Worm (Caenorhabditis elegans) whole organism, mixed stage, embryonic: ENCODE results near the gene srw-140.

Source experiments
- M03D4.4 ChIP-seq: sonication (generic microtip); optimal IDR thresholded peaks from 2 replicates; lab custom pipeline; 2017; ENCODE audit warnings: mild to moderate bottlenecking, missing genetic modification characterization, missing compliant biosample characterization
- bed-3 ChIP-seq: fragments of 200-800 bp; sonication (Bioruptor generic); optimal IDR thresholded peaks from 3 replicates; lab custom pipeline; 2018; ENCODE audit warnings: mild to moderate bottlenecking, missing genetic modification characterization, moderate library complexity, missing compliant biosample characterization
- ceh-39 ChIP-seq: fragments of 150-350 bp; optimal IDR thresholded peaks from 2 replicates; lab custom pipeline; 2014; ENCODE audit warnings: missing biosample characterization, missing genetic modification characterization
- ceh-43 ChIP-seq: fragments of 200-800 bp; sonication (Bioruptor generic); optimal IDR thresholded peaks from 2 replicates; lab custom pipeline; 2018; ENCODE audit warnings: mild to moderate bottlenecking, missing genetic modification characterization, moderate library complexity, missing compliant biosample characterization
- ces-1 ChIP-seq: fragments of 150-350 bp; optimal IDR thresholded peaks from 2 replicates; lab custom pipeline; 2014; ENCODE audit warnings: missing biosample characterization, missing genetic modification reagents, missing genetic modification characterization
- cnd-1 ChIP-seq: fragments of 200-800 bp; sonication (Bioruptor generic); optimal IDR thresholded peaks from 2 replicates; lab custom pipeline; 2018; ENCODE audit warnings: mild to moderate bottlenecking, missing genetic modification characterization, missing compliant biosample characterization
- drap-1 ChIP-seq: fragments of 200-800 bp; sonication (Bioruptor generic); optimal IDR thresholded peaks from 3 replicates; lab custom pipeline; 2018; ENCODE audit warnings: mild to moderate bottlenecking, missing genetic modification characterization, missing compliant biosample characterization
- elt-1 ChIP-seq: sonication (generic microtip); optimal IDR thresholded peaks from 2 replicates; lab custom pipeline; 2017; ENCODE audit warnings: missing genetic modification characterization, mild to moderate bottlenecking, missing compliant biosample characterization, antibody characterized with exemption, moderate library complexity, borderline replicate concordance; ENCODE audit not compliant: insufficient read depth
- elt-3 ChIP-seq: fragments of 150-350 bp; optimal IDR thresholded peaks from 2 replicates; lab custom pipeline; 2014; ENCODE audit warnings: missing biosample characterization, missing genetic modification characterization
- ham-2 ChIP-seq: fragments of 200-800 bp; sonication (Bioruptor generic); optimal IDR thresholded peaks from 2 replicates; lab custom pipeline; 2018; ENCODE audit warnings: mild to moderate bottlenecking, missing genetic modification characterization, missing compliant biosample characterization
- hlh-1 ChIP-seq: fragments of 150-350 bp; optimal IDR thresholded peaks from 2 replicates; lab custom pipeline; 2014; ENCODE audit warnings: missing biosample characterization, missing genetic modification reagents, missing genetic modification characterization
- lsy-2 ChIP-seq: fragments of 150-350 bp; optimal IDR thresholded peaks from 2 replicates; lab custom pipeline; 2014; ENCODE audit warnings: missing biosample characterization, missing genetic modification characterization
- mab-5 ChIP-seq: fragments of 150-350 bp; optimal IDR thresholded peaks from 2 replicates; lab custom pipeline; 2014; ENCODE audit warnings: missing biosample characterization, missing genetic modification characterization
- mep-1 ChIP-seq: fragments of 150-350 bp; optimal IDR thresholded peaks from 2 replicates; lab custom pipeline; 2017; ENCODE audit warnings: missing biosample characterization, missing genetic modification reagents, missing genetic modification characterization, inconsistent platforms
- mls-2 ChIP-seq: sonication (generic microtip); optimal IDR thresholded peaks from 2 replicates; lab custom pipeline; 2016; ENCODE audit warnings: mild to moderate bottlenecking, missing genetic modification characterization, moderate library complexity, missing compliant biosample characterization
- nhr-12 ChIP-seq: fragments of 150-350 bp; optimal IDR thresholded peaks from 2 replicates; lab custom pipeline; 2014; ENCODE audit warnings: missing biosample characterization, missing genetic modification characterization
- nhr-2 ChIP-seq: fragments of 150-350 bp; optimal IDR thresholded peaks from 2 replicates; lab custom pipeline; 2014; ENCODE audit warnings: missing biosample characterization, missing genetic modification characterization
- nhr-237 ChIP-seq: fragments of 150-350 bp; optimal IDR thresholded peaks from 2 replicates; lab custom pipeline; 2014; ENCODE audit warnings: missing biosample characterization, missing genetic modification characterization
- nhr-28 ChIP-seq: fragments of 150-350 bp; optimal IDR thresholded peaks from 2 replicates; lab custom pipeline; 2014; ENCODE audit warnings: missing biosample characterization, missing genetic modification characterization
- nhr-76 ChIP-seq: sonication (generic microtip); optimal IDR thresholded peaks from 2 replicates; lab custom pipeline; 2017; ENCODE audit warnings: missing biosample characterization, missing genetic modification characterization
- pha-4 ChIP-seq: fragments of 150-350 bp; optimal IDR thresholded peaks from 2 replicates; lab custom pipeline; 2018; ENCODE audit warnings: missing biosample characterization, missing genetic modification reagents, missing genetic modification characterization
- sem-2 ChIP-seq: fragments of 200-800 bp; sonication (Bioruptor generic); optimal IDR thresholded peaks from 2 replicates; lab custom pipeline; 2018; ENCODE audit warnings: mild to moderate bottlenecking, missing genetic modification characterization, missing compliant biosample characterization
- snpc-4 ChIP-seq: fragments of 150-350 bp; optimal IDR thresholded peaks from 2 replicates; lab custom pipeline; 2014; ENCODE audit warnings: missing biosample characterization, missing genetic modification characterization
- sptf-1 ChIP-seq: sonication (generic microtip); optimal IDR thresholded peaks from 2 replicates; lab custom pipeline; 2017; ENCODE audit warnings: mild to moderate bottlenecking, missing genetic modification characterization, moderate library complexity, missing compliant biosample characterization
- unc-120 ChIP-seq: sonication (generic microtip); optimal IDR thresholded peaks from 2 replicates; lab custom pipeline; 2017; ENCODE audit warnings: missing genetic modification characterization, missing compliant biosample characterization; ENCODE audit not compliant: poor library complexity, severe bottlenecking
- unc-39 ChIP-seq: fragments of 150-350 bp; optimal IDR thresholded peaks from 2 replicates; lab custom pipeline; 2014; ENCODE audit warnings: missing biosample characterization, missing genetic modification characterization
- unc-62 ChIP-seq: fragments of 150-350 bp; optimal IDR thresholded peaks from 2 replicates; lab custom pipeline; 2014; ENCODE audit warnings: missing biosample characterization, missing genetic modification reagents, missing genetic modification characterization
- ztf-11 ChIP-seq: fragments of 150-350 bp; optimal IDR thresholded peaks from 2 replicates; lab custom pipeline; 2014; ENCODE audit warnings: missing biosample characterization, missing genetic modification characterization

Gene srw-140

DNA sequence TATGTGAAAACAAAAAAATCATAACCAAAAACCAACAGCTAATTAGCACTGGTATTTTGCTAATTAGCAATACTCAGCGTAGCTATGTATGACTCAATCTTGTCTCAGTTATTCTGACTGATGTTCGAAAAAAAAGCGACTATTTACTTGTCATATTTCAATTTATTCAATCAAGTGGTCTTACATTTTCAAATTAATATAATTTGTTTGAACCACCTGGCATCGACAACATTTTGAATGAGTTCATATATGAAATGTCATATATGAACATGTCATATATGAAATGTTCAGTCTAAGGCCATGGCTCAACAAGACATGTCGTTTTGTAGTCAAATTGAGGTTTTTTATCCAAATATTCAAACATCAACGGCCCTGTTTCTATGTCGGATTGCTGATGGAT, at the start of gene srw-140:
Gene srw-140 (plus strand): TSS at position 301 of the 400 bp plus-strand sequence.
- no peak for TF ChIP-seq unc-39 (tag; lab: Kevin White, UChicago)
- no peak for TF ChIP-seq M03D4.4
- no peak for TF ChIP-seq mab-5 (tag; lab: Kevin White, UChicago)
- TF ChIP-seq bed-3: no peak
- no peak for TF ChIP-seq ztf-11 (tag; lab: Kevin White, UChicago)
- no peak for TF ChIP-seq mep-1 (tag; lab: Kevin White, UChicago)
- no peak for TF ChIP-seq ceh-39
- TF ChIP-seq elt-3 (tag; lab: Kevin White, UChicago): no peak
- no peak for TF ChIP-seq sptf-1 (tag; lab: Kevin White, UChicago)
- no peak for TF ChIP-seq ces-1
- no peak for TF ChIP-seq lsy-2 (tag; lab: Kevin White, UChicago)
- no peak for TF ChIP-seq hlh-1 (tag; lab: Kevin White, UChicago)
- TF ChIP-seq ceh-43 (GFP tag; lab: Kevin White, UChicago): no peak
- TF ChIP-seq nhr-237 (tag; lab: Kevin White, UChicago): no peak
- no peak for TF ChIP-seq sem-2 (GFP tag; lab: Kevin White, UChicago)
- no peak for TF ChIP-seq unc-62 (GFP tag; lab: Kevin White, UChicago)
- TF ChIP-seq nhr-12 (tag; lab: Kevin White, UChicago): no peak
- TF ChIP-seq pha-4 (tag; lab: Kevin White, UChicago): no peak

DNA sequence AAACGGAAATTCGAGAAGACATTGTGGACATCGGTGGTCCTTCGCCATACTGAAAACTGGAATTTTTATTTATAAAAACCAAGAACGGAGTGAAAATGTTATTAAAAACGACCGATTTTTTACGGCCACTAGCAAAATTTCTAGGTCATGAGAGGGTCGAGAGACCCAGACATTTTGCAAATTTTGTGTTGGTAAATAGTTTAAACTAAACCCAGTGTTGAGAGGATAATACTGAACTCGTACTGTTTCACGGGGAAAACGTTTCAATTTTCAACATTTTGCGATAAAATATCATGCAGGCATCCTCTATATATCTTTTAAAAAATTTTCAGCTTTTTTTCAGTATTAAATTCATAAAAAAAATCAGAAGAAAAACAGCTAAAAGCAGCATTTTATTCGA, 46.4 kb upstream of the srw-140 start, which contains the start of gene C04F5.9:
Gene C04F5.9 (minus strand): TSS at position 101 of the 400 bp plus-strand sequence.
- TF ChIP-seq cnd-1 (tag; lab: Kevin White, UChicago) (no peak), lsy-2 (tag; lab: Kevin White, UChicago) (no peak), drap-1 (no peak), nhr-76 (tag; lab: Kevin White, UChicago) (no peak), elt-1 (tag; lab: Kevin White, UChicago) (no peak), ces-1 (no peak), nhr-28 (no peak), hlh-1 (tag; lab: Kevin White, UChicago) (no peak), unc-62 (GFP tag; lab: Kevin White, UChicago) (no peak), ham-2 (GFP tag; lab: Kevin White, UChicago) (no peak), M03D4.4 (no peak), sem-2 (GFP tag; lab: Kevin White, UChicago) (no peak), mls-2 (tag; lab: Kevin White, UChicago) (no peak), unc-39 (tag; lab: Kevin White, UChicago) (no peak), ztf-11 (tag; lab: Kevin White, UChicago) (no peak), mab-5 (tag; lab: Kevin White, UChicago) (no peak)

DNA sequence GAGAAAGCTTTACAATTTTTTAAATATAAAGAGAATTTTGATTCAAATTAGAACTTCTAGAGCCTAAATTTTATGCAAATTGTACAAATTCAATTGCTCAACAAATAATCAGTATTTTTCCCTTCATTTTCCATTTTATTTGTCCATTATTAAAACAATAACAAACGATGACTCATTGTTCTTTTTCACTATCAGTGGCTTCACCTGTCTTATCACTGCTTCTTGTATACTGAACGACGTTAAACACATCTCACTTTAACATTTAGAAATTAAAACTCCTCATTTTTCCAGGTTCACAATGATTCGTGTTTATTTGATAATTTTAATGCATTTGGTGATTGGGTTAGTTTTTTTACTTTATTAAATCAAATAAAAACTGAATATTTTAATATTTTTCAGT, 45.8 kb upstream of the srw-140 start, which contains the start of gene sid-1:
Gene sid-1 (plus strand): TSS at position 292 of the 400 bp plus-strand sequence.
- no peak for TF ChIP-seq cnd-1 (tag; lab: Kevin White, UChicago)
- no peak for TF ChIP-seq elt-1 (tag; lab: Kevin White, UChicago)
- TF ChIP-seq mls-2 (tag; lab: Kevin White, UChicago): no peak
- no peak for TF ChIP-seq ztf-11 (tag; lab: Kevin White, UChicago)
- no peak for TF ChIP-seq sptf-1 (tag; lab: Kevin White, UChicago)
- TF ChIP-seq snpc-4 (tag; lab: Kevin White, UChicago): no peak

- no peak for TF ChIP-seq mls-2 (tag; lab: Kevin White, UChicago)
- no peak for TF ChIP-seq sptf-1 (tag; lab: Kevin White, UChicago)
- TF ChIP-seq lsy-2 (tag; lab: Kevin White, UChicago): no peak
- no peak for TF ChIP-seq elt-3 (tag; lab: Kevin White, UChicago)
- TF ChIP-seq pha-4 (tag; lab: Kevin White, UChicago): no peak
- no peak for TF ChIP-seq hlh-1 (tag; lab: Kevin White, UChicago)
- no peak for TF ChIP-seq nhr-2 (tag; lab: Kevin White, UChicago)
- no peak for TF ChIP-seq ces-1
- no peak for TF ChIP-seq sem-2 (GFP tag; lab: Kevin White, UChicago)
- TF ChIP-seq M03D4.4: no peak
- TF ChIP-seq mep-1 (tag; lab: Kevin White, UChicago): no peak
- TF ChIP-seq mab-5 (tag; lab: Kevin White, UChicago): no peak
- no peak for TF ChIP-seq unc-62 (GFP tag; lab: Kevin White, UChicago)
- TF ChIP-seq snpc-4 (tag; lab: Kevin White, UChicago): no peak
Observed at ce11 chrV:5126793-5127192, 38.7 kb upstream of the srw-140 start, which contains the start of gene F14F9.5. Gene F14F9.5 (plus strand): TSS chrV:5127093.

- TF ChIP-seq unc-62 (GFP tag; lab: Kevin White, UChicago): no peak
- TF ChIP-seq unc-120 (tag; lab: Kevin White, UChicago): no peak
Observed at ce11 chrV:5130018-5130417, 35.5 kb upstream of the srw-140 start, which contains the start of gene F14F9.8. Gene F14F9.8 (plus strand): TSS chrV:5130318.
